Worm (Caenorhabditis elegans): ENCODE measurements around the gene srp-7.

DNA sequence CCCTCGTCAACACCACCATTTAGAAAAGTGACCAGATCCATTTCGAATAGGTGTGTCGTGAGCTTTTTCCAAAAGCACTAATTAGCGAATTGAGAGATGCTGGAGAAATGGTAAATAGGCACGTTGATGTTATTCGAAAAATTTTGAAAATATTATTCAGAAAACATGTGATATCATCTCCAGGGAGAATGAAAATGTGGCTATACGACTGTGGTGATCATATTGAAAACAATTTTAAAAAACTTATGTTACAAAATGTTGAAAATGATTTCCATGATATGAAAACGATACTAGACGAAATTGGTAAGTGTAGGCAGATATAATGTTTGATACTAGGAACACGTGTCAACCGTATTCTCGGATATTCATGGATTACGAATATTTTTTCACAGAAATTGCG lies 47.9 kb downstream of the srp-7 start, which contains the start of gene K07C11.10:
- no peak for TF ChIP-seq nhr-12 (tag; optimal IDR thresholded peaks at IDR 0.05)
- no peak for TF ChIP-seq zag-1 (tag; optimal IDR thresholded peaks at IDR 0.05)
- no peak for TF ChIP-seq lsy-2 (tag; optimal IDR thresholded peaks at IDR 0.05)
- no peak for TF ChIP-seq elt-3 (tag; optimal IDR thresholded peaks at IDR 0.05)
- no peak for TF ChIP-seq unc-39 (tag; optimal IDR thresholded peaks at IDR 0.05)
- TF ChIP-seq R02D3.7 (tag; optimal IDR thresholded peaks at IDR 0.05) = no peak
- no peak for TF ChIP-seq nhr-237 (tag; optimal IDR thresholded peaks at IDR 0.05)
- no peak for TF ChIP-seq unc-62 (GFP tag; optimal IDR thresholded peaks at IDR 0.05)
